Fruit fly (Drosophila melanogaster): ENCODE results near the gene CG4743.

DNA sequence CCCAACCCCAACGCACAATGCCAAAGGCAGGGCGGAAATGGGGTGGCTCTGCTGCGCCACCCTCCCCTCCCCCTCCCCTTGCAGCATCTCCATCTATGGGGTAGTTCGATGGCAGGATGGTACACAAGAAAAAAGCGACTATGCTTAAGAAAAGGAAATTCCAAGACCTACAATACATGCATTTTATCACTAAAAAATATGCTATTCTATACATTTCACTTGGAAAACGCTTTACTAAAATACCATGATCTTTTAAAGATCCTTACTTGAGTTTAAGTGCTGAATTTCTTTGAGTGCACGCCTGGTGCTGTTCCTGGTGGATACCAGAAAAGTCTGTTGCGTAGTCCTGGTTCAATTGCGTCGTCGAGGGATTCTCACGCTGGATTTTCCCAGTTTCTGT, 49.3 kb downstream of the CG4743 start:
- TF ChIP-seq cato (GFP tag; optimal IDR thresholded peaks at IDR 0.05; ENCODE audit: borderline replicate concordance) (peak; percentile 39), CG17359 (tag; optimal IDR thresholded peaks at IDR 0.05) (peak; percentile 77), sens-2 (GFP tag; IDR thresholded peaks at IDR 0.05) (peak; percentile 26; the same call in 1 of the 2 replicates), her (GFP tag; optimal IDR thresholded peaks at IDR 0.05) (peak; percentile 55), prd (optimal IDR thresholded peaks at IDR 0.05) (no peak), prd (GFP tag; IDR thresholded peaks at IDR 0.05) (peak; percentile 84), CG4730 (GFP tag; IDR thresholded peaks at IDR 0.05) (peak; percentile 53), caup (GFP tag; optimal IDR thresholded peaks at IDR 0.05; ENCODE audit: severe bottlenecking) (peak; percentile 61), Sry-δ (GFP tag; optimal IDR thresholded peaks at IDR 0.05) (peak; percentile 24), CG5953 (GFP tag; IDR thresholded peaks at IDR 0.05) (peak; percentile 55; the same call in 1 of the 2 replicates), dm (GFP tag; optimal IDR thresholded peaks at IDR 0.05) (peak; percentile 9), crp (GFP tag; optimal IDR thresholded peaks at IDR 0.05) (peak in 1 of 2 experiments; percentile 1), CG43689 (GFP tag; IDR thresholded peaks at IDR 0.05) (no peak), CG1603 (tag; optimal IDR thresholded peaks at IDR 0.05) (peak; percentile 57)

Data from whole organism, embryonic.